Worm (Caenorhabditis elegans) whole organism, dauer: ENCODE data around the gene klp-18.

Source experiments
- unc-62 ChIP-seq: sonication (generic microtip); optimal IDR thresholded peaks from 2 replicates; lab custom pipeline; 2017; ENCODE audit warnings: missing biosample characterization, missing genetic modification reagents, missing genetic modification characterization

Gene klp-18

ce11 chrIV:7023858-7024257, 16.2 kb upstream of the klp-18 start, which contains the start of gene adah-1:
Gene adah-1 (plus strand): TSS chrIV:7024211.
- no peak for TF ChIP-seq unc-62 (GFP tag; lab: Kevin White, UChicago)

ce11 chrIV:7024829-7025228, 15.2 kb upstream of the klp-18 start:
- TF ChIP-seq unc-62 (GFP tag; lab: Kevin White, UChicago) = no peak

- no peak for TF ChIP-seq unc-62 (GFP tag; lab: Kevin White, UChicago)
Observed at ce11 chrIV:7025835-7026234, 14.2 kb upstream of the klp-18 start.

ce11 chrIV:7031019-7031418, 9.0 kb upstream of the klp-18 start:
- no peak for TF ChIP-seq unc-62 (GFP tag; lab: Kevin White, UChicago)

- TF ChIP-seq unc-62 (GFP tag; lab: Kevin White, UChicago) = no peak
Observed at ce11 chrIV:7032459-7032858, 7.6 kb upstream of the klp-18 start, which contains the start of gene C06G3.8. Gene C06G3.8 (minus strand): TSS chrIV:7032559.

ce11 chrIV:7035823-7036222, 4.2 kb upstream of the klp-18 start, which contains the start of gene C06G3.3:
Gene C06G3.3 (plus strand): TSS chrIV:7036123.
- TF ChIP-seq unc-62 (GFP tag; lab: Kevin White, UChicago) = no peak

- no peak for TF ChIP-seq unc-62 (GFP tag; lab: Kevin White, UChicago)
Observed at ce11 chrIV:7036790-7037189, 3.2 kb upstream of the klp-18 start, which contains the start of gene ufl-1. Gene ufl-1 (minus strand): TSS chrIV:7036859.

ce11 chrIV:7043430-7043829, 3.4 kb downstream of the klp-18 start:
- TF ChIP-seq unc-62 (GFP tag; lab: Kevin White, UChicago) = no peak

- TF ChIP-seq unc-62 (GFP tag; lab: Kevin White, UChicago) = no peak
Observed at ce11 chrIV:7044552-7045139, 4.6 kb downstream of the klp-18 start, which contains the start of gene tin-9.1. Gene tin-9.1 (minus strand): TSS chrIV:7044602.

ce11 chrIV:7045362-7045936, 5.4 kb downstream of the klp-18 start:
- no peak for TF ChIP-seq unc-62 (GFP tag; lab: Kevin White, UChicago)

ce11 chrIV:7046641-7047361, 6.8 kb downstream of the klp-18 start:
- TF ChIP-seq unc-62 (GFP tag; lab: Kevin White, UChicago) = no peak

- no peak for TF ChIP-seq unc-62 (GFP tag; lab: Kevin White, UChicago)
Observed at ce11 chrIV:7047762-7048178, 7.8 kb downstream of the klp-18 start.

- TF ChIP-seq unc-62 (GFP tag; lab: Kevin White, UChicago) = no peak
Observed at ce11 chrIV:7048637-7049245, 8.7 kb downstream of the klp-18 start.

ce11 chrIV:7049672-7050206, 9.7 kb downstream of the klp-18 start, which contains the start of gene nhr-105:
Gene nhr-105 (plus strand): TSS chrIV:7050156.
- TF ChIP-seq unc-62 (GFP tag; lab: Kevin White, UChicago) = no peak

- TF ChIP-seq unc-62 (GFP tag; lab: Kevin White, UChicago) = no peak
Observed at ce11 chrIV:7051515-7051914, 11.5 kb downstream of the klp-18 start.

ce11 chrIV:7052135-7052534, 12.1 kb downstream of the klp-18 start:
- TF ChIP-seq unc-62 (GFP tag; lab: Kevin White, UChicago) = no peak
